Fruit fly (Drosophila melanogaster) whole organism: ENCODE measurements around the gene CG10973.

Experiments
- pan ChIP-seq: fragments of >200 bp; optimal IDR thresholded peaks from 2 replicates; lab custom pipeline; 2017
- usp ChIP-seq: fragments of >200 bp; optimal IDR thresholded peaks from 2 replicates; lab custom pipeline; 2017; ENCODE audit warnings: missing biosample characterization, missing genetic modification characterization, mixed read lengths

dm6 chr3L:12735707-12736106 lies 18.9 kb downstream of the CG10973 start:
- no peak for TF ChIP-seq usp (GFP tag; lab: Kevin White, UChicago)
- TF ChIP-seq pan: no peak
